Fruit fly (Drosophila melanogaster) ovary, adult (tissue): ENCODE measurements around the gene CG42371.
A peak's percentile ranks its signal among the peaks of the same experiment; 100 is the strongest.

Source experiments
- CG17801 ChIP-seq: fragments of 200-800 bp; optimal IDR thresholded peaks from 2 replicates; lab custom pipeline; 2019; ENCODE audit warnings: missing biosample characterization, mild to moderate bottlenecking, missing genetic modification characterization, moderate library complexity; ENCODE audit not compliant: partially characterized antibody

Gene CG42371

DNA sequence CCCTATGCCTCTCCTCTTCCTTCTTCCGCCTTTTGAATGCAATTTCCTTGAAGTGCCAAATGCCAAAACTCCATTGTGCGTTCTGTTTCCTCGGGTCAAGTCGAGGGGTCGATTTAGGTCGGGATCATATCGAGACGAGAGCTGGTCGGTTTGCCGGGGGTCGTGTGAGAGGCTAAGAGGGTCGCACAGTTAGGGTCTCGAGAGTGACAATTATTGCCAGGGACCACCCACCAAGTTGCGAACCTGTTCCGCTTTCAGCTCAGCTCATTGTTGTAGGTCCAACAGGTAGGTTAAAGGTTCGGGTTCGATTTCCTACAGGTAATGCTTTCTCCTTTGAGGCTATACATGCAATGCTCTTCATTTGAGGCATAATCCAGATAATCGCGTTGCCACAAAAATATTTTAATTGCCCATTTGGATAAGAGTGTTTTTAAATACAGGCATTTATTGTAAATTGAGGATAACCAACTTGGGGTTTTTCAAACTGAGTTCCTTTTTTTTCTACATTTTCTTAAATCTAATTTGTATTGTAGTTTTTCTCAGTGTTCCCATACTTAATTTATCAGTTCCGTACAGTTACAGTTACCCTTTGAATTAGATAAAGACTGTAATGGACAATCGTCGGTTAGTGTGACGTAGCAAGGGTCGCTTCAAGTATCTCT is 44.5 kb downstream of the CG42371 start:
- no peak for TF ChIP-seq CG17801 (GFP tag; lab: Kevin White, UChicago)

DNA sequence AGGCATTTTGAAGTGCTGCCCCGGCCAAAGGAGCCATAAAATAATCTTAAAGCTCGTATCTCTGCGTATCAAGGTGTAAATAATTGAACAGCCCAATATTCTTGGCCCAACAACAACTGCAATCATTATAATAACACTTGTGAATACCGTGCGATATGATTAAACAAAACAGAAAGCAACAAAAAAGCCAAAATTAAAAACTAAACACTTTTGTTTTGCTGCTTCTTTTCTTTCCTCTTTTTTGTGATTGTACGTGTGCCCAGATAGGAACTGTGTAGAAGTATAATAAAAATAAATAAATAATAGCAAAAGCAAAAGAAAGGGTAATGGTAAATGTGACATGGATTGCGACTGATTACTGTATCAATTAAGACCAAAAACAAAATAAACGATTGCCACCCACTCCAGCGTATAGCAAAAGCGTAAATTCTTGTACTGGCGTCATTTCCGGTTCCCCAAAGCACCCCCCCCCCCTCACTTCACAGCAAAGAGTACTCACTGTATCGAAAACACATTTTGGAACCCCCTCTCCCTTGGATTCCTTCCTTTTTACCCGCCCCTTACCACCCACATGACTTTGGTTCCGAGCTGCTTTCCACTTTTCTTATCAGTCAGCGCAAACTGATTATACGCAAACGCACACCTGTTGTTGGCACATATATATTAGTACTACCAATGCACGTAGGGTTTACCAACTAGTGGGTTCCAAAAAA is 45.5 kb downstream of the CG42371 start:
- TF ChIP-seq CG17801 (GFP tag; lab: Kevin White, UChicago): peak; percentile 56

DNA sequence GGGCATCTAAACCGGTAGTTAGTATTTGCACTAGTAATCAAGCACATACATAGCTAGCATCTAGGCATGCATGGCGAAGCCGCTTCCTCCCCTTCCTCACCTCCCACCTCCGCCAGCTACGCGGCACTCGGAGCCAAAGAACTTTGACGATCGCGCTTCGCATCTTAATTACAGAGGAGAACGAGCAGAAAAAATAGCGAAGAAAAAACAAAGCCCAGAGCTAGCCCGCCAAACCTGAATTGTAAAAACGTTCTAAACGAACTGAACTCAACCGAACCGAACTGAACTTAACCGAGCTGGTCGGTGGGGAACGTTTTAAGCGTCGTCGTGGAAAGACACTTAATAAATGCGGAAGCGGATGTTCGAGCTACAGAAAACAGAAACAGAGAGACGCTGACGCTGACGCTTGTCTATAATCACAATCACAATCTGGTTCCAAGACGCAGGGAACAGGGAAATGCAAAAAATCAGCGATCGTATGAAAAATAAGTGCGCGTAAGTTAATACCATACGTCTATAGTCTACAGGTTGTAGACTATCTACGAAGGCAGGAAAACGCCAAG is 48.1 kb downstream of the CG42371 start:
- no peak for TF ChIP-seq CG17801 (GFP tag; lab: Kevin White, UChicago)

DNA sequence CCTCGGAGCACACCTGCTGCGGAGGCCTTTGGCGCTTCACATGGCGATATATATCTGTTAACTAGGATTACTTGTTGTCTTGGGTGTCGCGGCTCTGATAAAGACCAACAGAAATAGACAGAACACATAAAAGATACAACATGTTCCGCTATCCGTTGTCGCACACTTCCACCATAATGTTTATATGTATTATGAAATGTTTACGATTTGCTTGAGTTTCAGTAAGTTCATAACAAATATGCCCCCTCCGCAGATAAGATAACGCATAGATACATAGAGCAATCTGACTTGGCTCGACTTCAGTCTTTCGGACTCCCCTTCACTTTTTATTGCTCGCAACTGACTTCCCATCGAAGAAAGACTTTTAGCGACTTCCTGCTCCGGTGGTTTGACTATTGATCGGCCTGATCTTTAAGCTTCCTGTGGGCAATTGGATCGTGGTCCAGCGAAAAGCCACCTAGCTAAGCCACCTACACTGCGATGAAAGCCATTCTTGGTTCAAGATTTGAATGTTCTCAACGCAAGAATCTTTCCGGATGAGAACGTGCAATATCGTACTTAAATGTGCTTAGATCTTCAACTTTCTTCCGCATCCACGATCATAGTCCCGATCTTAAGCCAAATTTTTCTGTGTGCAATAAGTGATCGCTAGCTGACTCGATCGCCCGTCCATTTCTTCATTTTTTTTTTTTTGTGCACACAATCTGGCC is 48.7 kb downstream of the CG42371 start:
- TF ChIP-seq CG17801 (GFP tag; lab: Kevin White, UChicago): no peak

DNA sequence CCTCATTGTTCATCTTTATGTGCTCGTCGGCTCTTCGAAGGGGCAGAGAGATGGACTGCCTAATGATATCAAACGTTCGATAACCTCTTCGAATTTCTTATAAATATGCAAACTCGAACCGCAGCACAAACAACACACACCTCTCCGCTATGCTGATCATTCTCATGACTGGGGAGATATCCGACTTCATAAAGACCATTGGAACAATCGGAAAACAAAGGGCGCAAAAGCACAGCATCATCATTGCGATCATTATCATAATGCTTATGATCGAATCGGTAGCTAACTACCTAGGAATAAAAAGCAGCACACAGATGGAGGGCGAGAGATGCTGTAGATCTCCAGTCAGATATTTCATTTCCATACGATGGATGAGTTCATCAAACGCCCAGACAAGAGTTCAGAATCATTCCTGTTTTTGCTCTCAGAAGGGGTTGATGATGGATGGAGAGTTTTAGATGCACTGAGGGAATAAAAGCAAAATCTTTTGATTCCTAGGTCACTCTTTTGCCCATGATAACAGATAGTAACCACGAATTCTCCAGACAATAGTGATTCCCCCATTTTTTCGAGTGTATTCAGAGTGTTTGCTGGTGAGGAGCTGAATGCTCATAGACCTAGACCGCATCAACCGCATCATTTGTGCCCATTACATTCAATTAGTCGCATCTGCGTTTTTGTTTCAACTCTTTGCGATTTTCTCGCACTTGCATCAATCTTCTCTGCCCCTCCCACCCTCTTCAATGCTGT is 49.9 kb downstream of the CG42371 start:
- TF ChIP-seq CG17801 (GFP tag; lab: Kevin White, UChicago): no peak
